Worm (Caenorhabditis elegans) whole organism, young adult: Measurements from ENCODE around the gene E04F6.9.

ENCODE experiments used
- F33H1.4 ChIP-seq: fragments of 200-800 bp; sonication (Bioruptor generic); IDR thresholded peaks from 2 replicates; pipeline ENCODE4 v1.3.6; 2022; ENCODE audit warnings: missing genetic modification reagents, missing genetic modification characterization, missing compliant biosample characterization
- ZK185.1 ChIP-seq: sonication (generic microtip); optimal IDR thresholded peaks from 2 replicates; lab custom pipeline; 2016; ENCODE audit warnings: mild to moderate bottlenecking, missing genetic modification characterization, missing compliant biosample characterization; ENCODE audit not compliant: poor library complexity, severe bottlenecking
- aptf-2 ChIP-seq: fragments of 200-800 bp; sonication (Bioruptor generic); conservative IDR thresholded peaks from 2 replicates; pipeline ENCODE4 v1.3.6; 2022; ENCODE audit warnings: missing genetic modification reagents, missing genetic modification characterization, missing compliant biosample characterization
- ekl-4 ChIP-seq: fragments of 200-800 bp; sonication (Bioruptor generic); IDR thresholded peaks from 2 replicates; pipeline ENCODE4 v1.3.6; 2022; ENCODE audit warnings: missing genetic modification reagents, missing genetic modification characterization, missing compliant biosample characterization
- gei-17 ChIP-seq: fragments of 200-800 bp; sonication (Bioruptor generic); optimal IDR thresholded peaks from 2 replicates; lab custom pipeline; 2018; ENCODE audit warnings: mild to moderate bottlenecking, missing genetic modification characterization, missing compliant biosample characterization
- hlh-26 ChIP-seq: fragments of 200-800 bp; sonication (Bioruptor generic); conservative IDR thresholded peaks from 2 replicates; pipeline ENCODE4 v1.3.6; 2022; ENCODE audit warnings: missing genetic modification reagents, missing genetic modification characterization, missing compliant biosample characterization
- nfya-1 ChIP-seq: sonication (generic microtip); optimal IDR thresholded peaks from 2 replicates; lab custom pipeline; 2017; ENCODE audit warnings: antibody characterized with exemption, missing compliant biosample characterization, missing genetic modification characterization, borderline replicate concordance; ENCODE audit not compliant: insufficient read depth
- rpc-1 ChIP-seq, 2 experiments: fragments of 150-350 bp in 1 of 2; sonication (generic microtip) in 1 of 2; optimal IDR thresholded peaks; 2 replicates each; lab custom pipeline; 2014 to 2018; ENCODE audit warnings: missing biosample characterization in 1 of 2, missing genetic modification characterization in 1 of 2, missing genetic modification reagents in 1 of 2, missing genotype in 1 of 2

DNA sequence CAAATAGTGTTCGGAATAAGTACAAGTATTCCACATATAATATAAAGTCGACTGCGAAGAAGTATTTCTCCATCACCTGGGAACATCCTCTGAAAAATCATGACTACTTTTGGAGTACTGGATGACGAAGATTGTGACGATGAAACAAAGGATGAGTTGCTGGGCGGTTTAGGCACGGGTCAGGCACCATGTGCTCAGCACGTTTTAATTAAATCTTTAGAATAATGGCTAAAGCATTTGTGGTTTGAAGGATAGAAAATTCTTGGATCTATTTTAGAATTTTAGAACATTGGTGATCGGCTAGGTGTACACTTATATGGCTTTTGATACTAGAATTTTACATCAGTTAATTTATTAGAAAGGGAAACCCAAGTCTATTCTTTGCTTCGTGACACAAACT is 24.8 kb downstream of the E04F6.9 start, which contains the start of gene C27H5.6:
- TF ChIP-seq hlh-26 (GFP tag; lab: Robert Waterston, UW) (no peak), F33H1.4 (GFP tag; lab: Robert Waterston, UW) (no peak), gei-17 (no peak), ZK185.1 (tag; lab: Kevin White, UChicago) (no peak), aptf-2 (GFP tag; lab: Robert Waterston, UW) (no peak), ekl-4 (GFP tag; lab: Robert Waterston, UW) (no peak), nfya-1 (tag; lab: Kevin White, UChicago) (no peak), rpc-1 (optimal IDR thresholded peaks at IDR 0.05; lab: Kevin White, UChicago) (no peak), rpc-1 (tag; optimal IDR thresholded peaks at IDR 0.05; lab: Kevin White, UChicago) (no peak)
